Worm (Caenorhabditis elegans) whole organism, early embryonic: ENCODE data around the gene erg-28.

ENCODE experiments used
- ama-1 ChIP-seq: fragments of 150-350 bp; optimal IDR thresholded peaks from 2 replicates; lab custom pipeline; 2014
- pes-1 ChIP-seq: fragments of 200-800 bp; sonication (Bioruptor generic); IDR thresholded peaks from 2 replicates; pipeline ENCODE4 v1.3.6; 2022; ENCODE audit warnings: missing genetic modification reagents, missing genetic modification characterization, missing compliant biosample characterization
- tra-4 ChIP-seq: sonication (generic microtip); optimal IDR thresholded peaks from 2 replicates; lab custom pipeline; 2017; ENCODE audit warnings: missing genetic modification characterization, missing compliant biosample characterization

ce11 chrV:12637238-12637690 lies 30.1 kb downstream of the erg-28 start, which contains the start of gene F56H9.2:
- no peak for TF ChIP-seq tra-4 (tag; lab: Kevin White, UChicago)
- TF ChIP-seq ama-1 (lab: Kevin White, UChicago) = no peak
- no peak for TF ChIP-seq pes-1 (GFP tag; lab: Robert Waterston, UW)
